Fruit fly (Drosophila melanogaster): ENCODE data around the gene GAPsec.

GAPsec gene

dm6 chr3L:8623702-8624421, at the start of gene GAPsec, which contains the start of gene Zasp66:
TSS of gene GAPsec (minus strand) at chr3L:8623901.
TSS of gene Zasp66 (plus strand) at chr3L:8624371.
- no peak for TF ChIP-seq CTCF (optimal IDR thresholded peaks at IDR 0.05)
- TF ChIP-seq CG8478 (optimal IDR thresholded peaks at IDR 0.05) = no peak

dm6 chr3L:8672199-8673059, 48.7 kb upstream of the GAPsec start:
- no peak for TF ChIP-seq CG8478 (optimal IDR thresholded peaks at IDR 0.05)
- no peak for TF ChIP-seq CTCF (optimal IDR thresholded peaks at IDR 0.05)

- TF ChIP-seq CG8478 (optimal IDR thresholded peaks at IDR 0.05) (no peak), CTCF (optimal IDR thresholded peaks at IDR 0.05) (no peak)
Observed at dm6 chr3L:8670983-8671382, 47.3 kb upstream of the GAPsec start.

- TF ChIP-seq CTCF (optimal IDR thresholded peaks at IDR 0.05) (peak; percentile 62 to 67), CG8478 (optimal IDR thresholded peaks at IDR 0.05) (no peak)
Observed at dm6 chr3L:8669847-8670622, 46.3 kb upstream of the GAPsec start.

dm6 chr3L:8669087-8669486, 45.4 kb upstream of the GAPsec start:
- TF ChIP-seq CG8478 (optimal IDR thresholded peaks at IDR 0.05) (no peak), CTCF (optimal IDR thresholded peaks at IDR 0.05) (no peak)

- no peak for TF ChIP-seq CG8478 (optimal IDR thresholded peaks at IDR 0.05)
- TF ChIP-seq CTCF (optimal IDR thresholded peaks at IDR 0.05) = no peak
Observed at dm6 chr3L:8667809-8668593, 44.3 kb upstream of the GAPsec start.

dm6 chr3L:8666098-8666497, 42.4 kb upstream of the GAPsec start:
- TF ChIP-seq CG8478 (optimal IDR thresholded peaks at IDR 0.05) (no peak), CTCF (optimal IDR thresholded peaks at IDR 0.05) (no peak)

- TF ChIP-seq CTCF (optimal IDR thresholded peaks at IDR 0.05) (no peak), CG8478 (optimal IDR thresholded peaks at IDR 0.05) (no peak)
Observed at dm6 chr3L:8661793-8662669, 38.3 kb upstream of the GAPsec start.

- no peak for TF ChIP-seq CTCF (optimal IDR thresholded peaks at IDR 0.05)
- no peak for TF ChIP-seq CG8478 (optimal IDR thresholded peaks at IDR 0.05)
Observed at dm6 chr3L:8660800-8661199, 37.1 kb upstream of the GAPsec start.

dm6 chr3L:8659601-8660000, 35.9 kb upstream of the GAPsec start:
- TF ChIP-seq CG8478 (optimal IDR thresholded peaks at IDR 0.05) (no peak), CTCF (optimal IDR thresholded peaks at IDR 0.05) (no peak)

- no peak for TF ChIP-seq CG8478 (optimal IDR thresholded peaks at IDR 0.05)
- no peak for TF ChIP-seq CTCF (optimal IDR thresholded peaks at IDR 0.05)
Observed at dm6 chr3L:8657787-8658186, 34.1 kb upstream of the GAPsec start.

dm6 chr3L:8657429-8657754, 33.7 kb upstream of the GAPsec start:
- no peak for TF ChIP-seq CG8478 (optimal IDR thresholded peaks at IDR 0.05)
- TF ChIP-seq CTCF (optimal IDR thresholded peaks at IDR 0.05) = no peak

dm6 chr3L:8656725-8657428, 33.2 kb upstream of the GAPsec start:
- TF ChIP-seq CTCF (optimal IDR thresholded peaks at IDR 0.05) (no peak), CG8478 (optimal IDR thresholded peaks at IDR 0.05) (no peak)

Measured in S2 (cell line).